Worm (Caenorhabditis elegans) whole organism, mixed stage, embryonic: ENCODE measurements around the gene F42D1.4.

Source experiments
- ces-1 ChIP-seq: fragments of 150-350 bp; optimal IDR thresholded peaks from 2 replicates; lab custom pipeline; 2014; ENCODE audit warnings: missing biosample characterization, missing genetic modification reagents, missing genetic modification characterization
- elt-1 ChIP-seq: sonication (generic microtip); optimal IDR thresholded peaks from 2 replicates; lab custom pipeline; 2017; ENCODE audit warnings: missing genetic modification characterization, mild to moderate bottlenecking, missing compliant biosample characterization, antibody characterized with exemption, moderate library complexity, borderline replicate concordance; ENCODE audit not compliant: insufficient read depth
- lsy-2 ChIP-seq: fragments of 150-350 bp; optimal IDR thresholded peaks from 2 replicates; lab custom pipeline; 2014; ENCODE audit warnings: missing biosample characterization, missing genetic modification characterization
- mep-1 ChIP-seq: fragments of 150-350 bp; optimal IDR thresholded peaks from 2 replicates; lab custom pipeline; 2017; ENCODE audit warnings: missing biosample characterization, missing genetic modification reagents, missing genetic modification characterization, inconsistent platforms
- mls-2 ChIP-seq: sonication (generic microtip); optimal IDR thresholded peaks from 2 replicates; lab custom pipeline; 2016; ENCODE audit warnings: mild to moderate bottlenecking, missing genetic modification characterization, moderate library complexity, missing compliant biosample characterization
- nhr-237 ChIP-seq: fragments of 150-350 bp; optimal IDR thresholded peaks from 2 replicates; lab custom pipeline; 2014; ENCODE audit warnings: missing biosample characterization, missing genetic modification characterization
- ztf-11 ChIP-seq: fragments of 150-350 bp; optimal IDR thresholded peaks from 2 replicates; lab custom pipeline; 2014; ENCODE audit warnings: missing biosample characterization, missing genetic modification characterization

- no peak for TF ChIP-seq mls-2
- no peak for TF ChIP-seq lsy-2 (tag; lab: Kevin White, UChicago)
- TF ChIP-seq elt-1 = no peak
- no peak for TF ChIP-seq nhr-237 (tag; lab: Kevin White, UChicago)
- TF ChIP-seq ztf-11 (tag; lab: Kevin White, UChicago) = no peak
- TF ChIP-seq mep-1 = no peak
- no peak for TF ChIP-seq ces-1 (GFP tag; lab: Kevin White, UChicago)
These were observed 9.7 kb downstream of the F42D1.4 start for ce11 chrX:14816717-14817116.
